Worm (Caenorhabditis elegans): ENCODE results near the gene phat-6.

DNA sequence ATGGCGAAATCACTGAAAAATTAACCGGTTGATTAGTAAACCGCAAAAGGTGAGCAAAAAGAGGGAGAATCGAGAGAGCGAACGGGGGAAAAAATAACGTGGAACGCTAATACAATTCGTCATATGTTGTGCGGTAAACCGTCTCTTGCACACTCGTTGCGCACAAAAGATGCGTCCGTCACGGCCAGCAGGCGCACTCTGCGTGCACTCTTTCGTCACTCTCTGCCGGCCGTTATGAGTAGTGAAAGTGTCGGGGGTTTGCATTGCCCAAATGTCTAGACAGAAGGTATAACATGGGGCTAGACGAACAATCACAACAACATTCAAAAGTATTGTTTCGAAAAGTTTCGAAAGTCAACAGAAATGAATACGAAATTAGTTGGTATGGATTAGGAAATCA is 12.7 kb downstream of the phat-6 start, which contains the start of gene pkhm-2:
- no peak for TF ChIP-seq C34B4.2 (tag; optimal IDR thresholded peaks at IDR 0.05)
- no peak for TF ChIP-seq unc-62 (GFP tag; optimal IDR thresholded peaks at IDR 0.05)
- peak; percentile 88 for TF ChIP-seq C16A3.4 (tag; optimal IDR thresholded peaks at IDR 0.05)
- TF ChIP-seq aha-1 (tag; optimal IDR thresholded peaks at IDR 0.05): peak; percentile 65
- TF ChIP-seq lin-14 (GFP tag; optimal IDR thresholded peaks at IDR 0.05): peak; percentile 96
- peak; percentile 92 for TF ChIP-seq mep-1 (tag; optimal IDR thresholded peaks at IDR 0.05)
- peak; percentile 95 for TF ChIP-seq swsn-7 (tag; optimal IDR thresholded peaks at IDR 0.05)
- TF ChIP-seq snpc-4 (tag; optimal IDR thresholded peaks at IDR 0.05): peak; percentile 91
- TF ChIP-seq nhr-77 (tag; optimal IDR thresholded peaks at IDR 0.05): peak; percentile 90
- TF ChIP-seq nhr-85 (tag): peak; percentile 97
- peak; percentile 73 for TF ChIP-seq fos-1 (tag; optimal IDR thresholded peaks at IDR 0.05)
- TF ChIP-seq alr-1 (tag; optimal IDR thresholded peaks at IDR 0.05; ENCODE audit: borderline replicate concordance): no peak
- peak; percentile 67 for TF ChIP-seq nhr-11 (tag; optimal IDR thresholded peaks at IDR 0.05)
- peak; percentile 76 for TF ChIP-seq nhr-237 (tag; optimal IDR thresholded peaks at IDR 0.05)
